Worm (Caenorhabditis elegans): ENCODE data around the gene R07C3.13.

- TF ChIP-seq dao-5 (tag; optimal IDR thresholded peaks at IDR 0.05) (no peak), him-1 (tag; optimal IDR thresholded peaks at IDR 0.05) (no peak), W03F9.2 (tag; optimal IDR thresholded peaks at IDR 0.05) (no peak)
Measured at ce11 chrII:958618-959017, 31.4 kb upstream of the R07C3.13 start, which contains the start of gene sdz-4.

Data from whole organism, L4/young adult.